Worm (Caenorhabditis elegans) whole organism, young adult: Measurements from ENCODE around the gene popl-1.

Source experiments
- B0019.2 ChIP-seq: fragments of 200-800 bp; sonication (Bioruptor generic); conservative IDR thresholded peaks from 2 replicates; pipeline ENCODE4 v1.3.6; 2022; ENCODE audit warnings: missing genetic modification reagents, missing genetic modification characterization, missing compliant biosample characterization
- B0035.1 ChIP-seq: sonication (generic microtip); optimal IDR thresholded peaks from 2 replicates; lab custom pipeline; 2016; ENCODE audit warnings: missing genetic modification characterization, mild to moderate bottlenecking, missing compliant biosample characterization, missing genotype, missing genetic modification reagents
- B0336.3 ChIP-seq: fragments of 200-800 bp; sonication (Bioruptor generic); IDR thresholded peaks from 2 replicates; pipeline ENCODE4 v1.3.6; 2022; ENCODE audit warnings: missing genetic modification characterization, missing compliant biosample characterization
- C17E4.6 ChIP-seq: fragments of 200-800 bp; sonication (Bioruptor generic); IDR thresholded peaks from 2 replicates; pipeline ENCODE4 v1.3.6; 2022; ENCODE audit warnings: missing genetic modification reagents, missing genetic modification characterization, missing compliant biosample characterization
- D2030.7 ChIP-seq: fragments of 200-800 bp; sonication (Bioruptor generic); IDR thresholded peaks from 2 replicates; pipeline ENCODE4 v1.3.6; 2022; ENCODE audit warnings: missing genetic modification reagents, missing genetic modification characterization, missing compliant biosample characterization
- F39B2.1 ChIP-seq: fragments of 200-800 bp; sonication (Bioruptor generic); IDR thresholded peaks from 2 replicates; pipeline ENCODE4 v1.3.6; 2022; ENCODE audit warnings: missing genetic modification reagents, missing genetic modification characterization, missing compliant biosample characterization
- F49E8.2 ChIP-seq: sonication (generic microtip); optimal IDR thresholded peaks from 3 replicates; lab custom pipeline; 2017; ENCODE audit warnings: missing genetic modification characterization, mild to moderate bottlenecking, missing compliant biosample characterization, antibody characterized with exemption, moderate library complexity; ENCODE audit not compliant: insufficient read depth
- K12H6.12 ChIP-seq: fragments of 200-800 bp; sonication (Bioruptor generic); optimal IDR thresholded peaks from 2 replicates; lab custom pipeline; 2018; ENCODE audit warnings: mild to moderate bottlenecking, missing genetic modification characterization, missing compliant biosample characterization
- Y67H2A.10 ChIP-seq: fragments of 200-800 bp; sonication (Bioruptor generic); conservative IDR thresholded peaks from 2 replicates; pipeline ENCODE4 v1.3.6; 2022; ENCODE audit warnings: missing genetic modification reagents, missing genetic modification characterization, missing compliant biosample characterization
- ZK185.1 ChIP-seq: sonication (generic microtip); optimal IDR thresholded peaks from 2 replicates; lab custom pipeline; 2016; ENCODE audit warnings: mild to moderate bottlenecking, missing genetic modification characterization, missing compliant biosample characterization; ENCODE audit not compliant: poor library complexity, severe bottlenecking
- akir-1 ChIP-seq: fragments of 200-800 bp; sonication (Bioruptor generic); optimal IDR thresholded peaks from 2 replicates; lab custom pipeline; 2018; ENCODE audit warnings: mild to moderate bottlenecking, missing genetic modification characterization, moderate library complexity, missing compliant biosample characterization
- aptf-3 ChIP-seq: fragments of 200-800 bp; sonication (Bioruptor generic); IDR thresholded peaks from 2 replicates; pipeline ENCODE4 v1.3.6; 2022; ENCODE audit warnings: missing genetic modification characterization, missing compliant biosample characterization
- attf-3 ChIP-seq: fragments of 200-800 bp; sonication (Bioruptor generic); conservative IDR thresholded peaks from 2 replicates; pipeline ENCODE4 v1.3.6; 2022; ENCODE audit warnings: missing genetic modification reagents, missing genetic modification characterization, missing compliant biosample characterization
- attf-5 ChIP-seq: fragments of 200-800 bp; sonication (Bioruptor generic); optimal IDR thresholded peaks from 2 replicates; lab custom pipeline; 2018; ENCODE audit warnings: mild to moderate bottlenecking, missing genetic modification characterization, missing compliant biosample characterization
- bed-1 ChIP-seq: fragments of 200-800 bp; sonication (Bioruptor generic); IDR thresholded peaks from 2 replicates; pipeline ENCODE4 v1.3.6; 2022; ENCODE audit warnings: missing genetic modification reagents, missing genetic modification characterization, missing compliant biosample characterization
- cebp-1 ChIP-seq, 2 experiments: fragments of 200-800 bp in 1 of 2; sonication (Bioruptor generic) in 1 of 2; sonication (generic microtip) in 1 of 2; IDR thresholded peaks in 1 of 2; optimal IDR thresholded peaks in 1 of 2; 2 replicates each; pipeline versions ENCODE4 v1.3.6 to Lab custom; 2017 to 2022; ENCODE audit warnings: missing compliant biosample characterization in 2 of 2, missing genetic modification characterization in 2 of 2, mild to moderate bottlenecking in 1 of 2, missing genetic modification reagents in 1 of 2, moderate library complexity in 1 of 2
- cebp-2 ChIP-seq: fragments of 200-800 bp; sonication (Bioruptor generic); IDR thresholded peaks from 2 replicates; pipeline ENCODE4 v1.3.6; 2022; ENCODE audit warnings: missing genetic modification characterization, missing compliant biosample characterization
- ceh-100 ChIP-seq: fragments of 200-800 bp; sonication (Bioruptor generic); IDR thresholded peaks from 2 replicates; pipeline ENCODE4 v1.3.6; 2022; ENCODE audit warnings: missing genetic modification reagents, missing genetic modification characterization, missing compliant biosample characterization
- ceh-40 ChIP-seq: fragments of 200-800 bp; sonication (Bioruptor generic); IDR thresholded peaks from 2 replicates; pipeline ENCODE4 v1.3.6; 2022; ENCODE audit warnings: missing genetic modification characterization, missing compliant biosample characterization
- ceh-58 ChIP-seq: fragments of 200-800 bp; sonication (Bioruptor generic); IDR thresholded peaks from 2 replicates; pipeline ENCODE4 v1.3.6; 2022; ENCODE audit warnings: missing genetic modification characterization, missing compliant biosample characterization
- dox-1 ChIP-seq: fragments of 200-800 bp; sonication (Bioruptor generic); IDR thresholded peaks from 2 replicates; pipeline ENCODE4 v1.3.6; 2022; ENCODE audit warnings: missing genetic modification reagents, missing genetic modification characterization, missing compliant biosample characterization
- dpl-1 ChIP-seq: fragments of 150-350 bp; optimal IDR thresholded peaks from 2 replicates; lab custom pipeline; 2014; ENCODE audit warnings: missing biosample characterization, missing genetic modification reagents, missing genetic modification characterization
- efl-1 ChIP-seq: fragments of 150-350 bp; optimal IDR thresholded peaks from 2 replicates; lab custom pipeline; 2014; ENCODE audit warnings: missing biosample characterization, missing genetic modification reagents, missing genetic modification characterization
- egl-44 ChIP-seq: fragments of 200-800 bp; sonication (Bioruptor generic); IDR thresholded peaks from 2 replicates; pipeline ENCODE4 v1.3.6; 2022; ENCODE audit warnings: missing genetic modification reagents, missing genetic modification characterization, missing compliant biosample characterization
- ets-4 ChIP-seq: fragments of 200-800 bp; sonication (Bioruptor generic); optimal IDR thresholded peaks from 2 replicates; lab custom pipeline; 2018; ENCODE audit warnings: mild to moderate bottlenecking, missing genetic modification characterization, missing compliant biosample characterization
- hlh-26 ChIP-seq: fragments of 200-800 bp; sonication (Bioruptor generic); conservative IDR thresholded peaks from 2 replicates; pipeline ENCODE4 v1.3.6; 2022; ENCODE audit warnings: missing genetic modification reagents, missing genetic modification characterization, missing compliant biosample characterization
- hmg-20 ChIP-seq: fragments of 200-800 bp; sonication (Bioruptor generic); IDR thresholded peaks from 2 replicates; pipeline ENCODE4 v1.3.6; 2022; ENCODE audit warnings: missing genetic modification reagents, missing genetic modification characterization, missing compliant biosample characterization
- hsf-1 ChIP-seq: fragments of 200-800 bp; sonication (Bioruptor generic); IDR thresholded peaks from 2 replicates; pipeline ENCODE4 v1.3.6; 2022; ENCODE audit warnings: missing genetic modification reagents, missing genetic modification characterization, missing compliant biosample characterization
- let-526 ChIP-seq: fragments of 200-800 bp; sonication (Bioruptor generic); IDR thresholded peaks from 2 replicates; pipeline ENCODE4 v1.3.6; 2022; ENCODE audit warnings: missing genetic modification reagents, missing genetic modification characterization, missing compliant biosample characterization
- lin-35 ChIP-seq, 3 experiments: fragments of 150-350 bp in 2 of 3; sonication (generic microtip) in 1 of 3; optimal IDR thresholded peaks; 2 replicates each; lab custom pipeline; 2014 to 2018; ENCODE audit warnings: missing biosample characterization in 3 of 3, missing genetic modification characterization in 3 of 3, missing genetic modification reagents in 3 of 3
- lin-54 ChIP-seq: fragments of 200-800 bp; sonication (Bioruptor generic); optimal IDR thresholded peaks from 2 replicates; lab custom pipeline; 2018; ENCODE audit warnings: mild to moderate bottlenecking, missing genetic modification characterization, missing compliant biosample characterization
- lir-1 ChIP-seq: fragments of 200-800 bp; sonication (Bioruptor generic); conservative IDR thresholded peaks from 2 replicates; pipeline ENCODE4 v1.3.6; 2022; ENCODE audit warnings: missing genetic modification reagents, missing genetic modification characterization, missing compliant biosample characterization
- madf-3 ChIP-seq: fragments of 200-800 bp; sonication (Bioruptor generic); IDR thresholded peaks from 2 replicates; pipeline ENCODE4 v1.3.6; 2022; ENCODE audit warnings: missing genetic modification reagents, missing genetic modification characterization, missing compliant biosample characterization
- mcd-1 ChIP-seq: fragments of 200-800 bp; sonication (Bioruptor generic); IDR thresholded peaks from 2 replicates; pipeline ENCODE4 v1.3.6; 2022; ENCODE audit warnings: missing genetic modification reagents, missing genetic modification characterization, missing compliant biosample characterization
- nhr-179 ChIP-seq: sonication (generic microtip); optimal IDR thresholded peaks from 2 replicates; lab custom pipeline; 2016; ENCODE audit warnings: mild to moderate bottlenecking, missing genetic modification characterization, missing compliant biosample characterization
- nhr-90 ChIP-seq: sonication (generic microtip); optimal IDR thresholded peaks from 2 replicates; lab custom pipeline; 2016; ENCODE audit warnings: missing genotype, mild to moderate bottlenecking, missing genetic modification characterization, missing compliant biosample characterization
- pha-4 ChIP-seq: fragments of 150-350 bp; sonication (generic microtip); optimal IDR thresholded peaks from 2 replicates; lab custom pipeline; 2014; ENCODE audit warnings: missing biosample characterization, missing genetic modification reagents, missing genetic modification characterization
- rpc-1 ChIP-seq, 2 experiments: fragments of 150-350 bp in 1 of 2; sonication (generic microtip) in 1 of 2; optimal IDR thresholded peaks; 2 replicates each; lab custom pipeline; 2014 to 2018; ENCODE audit warnings: missing biosample characterization in 1 of 2, missing genetic modification characterization in 1 of 2, missing genetic modification reagents in 1 of 2, missing genotype in 1 of 2
- sea-2 ChIP-seq: fragments of 200-800 bp; sonication (Bioruptor generic); IDR thresholded peaks from 2 replicates; pipeline ENCODE4 v1.3.6; 2022; ENCODE audit warnings: missing genetic modification characterization, missing compliant biosample characterization
- snpc-1.1 ChIP-seq: sonication (generic microtip); optimal IDR thresholded peaks from 2 replicates; lab custom pipeline; 2017; ENCODE audit warnings: missing genetic modification characterization, mild to moderate bottlenecking, missing compliant biosample characterization, antibody characterized with exemption, moderate library complexity, missing genotype, missing genetic modification reagents; ENCODE audit not compliant: insufficient read depth
- somi-1 ChIP-seq: fragments of 200-800 bp; sonication (Bioruptor generic); optimal IDR thresholded peaks from 2 replicates; lab custom pipeline; 2018; ENCODE audit warnings: mild to moderate bottlenecking, missing genetic modification characterization, missing compliant biosample characterization
- tbx-9 ChIP-seq: sonication (generic microtip); optimal IDR thresholded peaks from 2 replicates; lab custom pipeline; 2016; ENCODE audit warnings: borderline replicate concordance, missing genetic modification characterization, inconsistent platforms, missing compliant biosample characterization
- tlf-1 ChIP-seq: fragments of 200-800 bp; sonication (Bioruptor generic); optimal IDR thresholded peaks from 2 replicates; lab custom pipeline; 2018; ENCODE audit warnings: mild to moderate bottlenecking, missing genetic modification characterization, missing compliant biosample characterization
- unc-62 ChIP-seq: fragments of 150-350 bp; optimal IDR thresholded peaks from 2 replicates; lab custom pipeline; 2014; ENCODE audit warnings: missing biosample characterization, missing genetic modification reagents, missing genetic modification characterization
- xnd-1 ChIP-seq: sonication (generic microtip); optimal IDR thresholded peaks from 2 replicates; lab custom pipeline; 2016; ENCODE audit warnings: missing genotype, missing genetic modification reagents, missing genetic modification characterization, missing compliant biosample characterization
- ztf-18 ChIP-seq: sonication (generic microtip); optimal IDR thresholded peaks from 2 replicates; lab custom pipeline; 2016; ENCODE audit warnings: missing genotype, mild to moderate bottlenecking, missing genetic modification characterization, missing compliant biosample characterization
- ztf-26 ChIP-seq: sonication (generic microtip); optimal IDR thresholded peaks from 2 replicates; lab custom pipeline; 2017; ENCODE audit warnings: missing genetic modification characterization, missing compliant biosample characterization
- ztf-6 ChIP-seq: fragments of 200-800 bp; sonication (Bioruptor generic); IDR thresholded peaks from 2 replicates; pipeline ENCODE4 v1.3.6; 2022; ENCODE audit warnings: missing genetic modification reagents, missing genetic modification characterization, missing compliant biosample characterization

popl-1 gene

DNA sequence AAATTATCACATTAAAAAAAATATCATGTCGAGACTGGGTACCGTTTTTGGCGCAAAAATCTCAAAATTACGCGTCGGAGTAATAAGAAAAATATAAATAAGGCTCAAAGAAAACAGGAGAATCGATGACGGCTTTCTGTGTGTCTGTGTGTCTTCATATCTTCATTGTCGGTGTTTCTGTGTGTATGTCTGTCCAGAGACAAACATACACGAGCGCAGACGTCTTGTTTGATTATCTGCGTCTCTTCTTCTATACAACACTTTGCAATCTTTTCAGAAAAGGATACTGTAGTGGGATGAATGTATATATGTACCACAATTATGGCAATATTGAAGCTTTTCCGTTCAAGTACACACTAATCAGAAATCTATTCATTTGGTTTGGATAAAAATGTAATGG is 13.6 kb upstream of the popl-1 start, which contains the start of gene C05D11.13 (continued):
- TF ChIP-seq unc-62 (GFP tag; lab: Kevin White, UChicago) (no peak), dpl-1 (GFP tag; lab: Kevin White, UChicago) (no peak), efl-1 (GFP tag; lab: Kevin White, UChicago) (no peak), tlf-1 (GFP tag; lab: Kevin White, UChicago) (no peak), xnd-1 (tag; lab: Kevin White, UChicago) (no peak), ceh-58 (GFP tag; lab: Robert Waterston, UW) (no peak), dox-1 (0 out of 2 replicates have a peak, but pooled peaks have one; percentile 32), hmg-20 (GFP tag; lab: Robert Waterston, UW) (no peak), C17E4.6 (0 out of 2 replicates have a peak, but pooled peaks have one; percentile 19), aptf-3 (GFP tag; lab: Robert Waterston, UW) (no peak), K12H6.12 (peak; percentile 17), nhr-179 (tag; lab: Kevin White, UChicago) (no peak), tbx-9 (tag; lab: Kevin White, UChicago) (no peak), madf-3 (GFP tag; lab: Robert Waterston, UW) (no peak), hlh-26 (GFP tag; lab: Robert Waterston, UW) (no peak), nhr-90 (no peak), B0019.2 (GFP tag; lab: Robert Waterston, UW) (no peak), ets-4 (GFP tag; lab: Kevin White, UChicago) (no peak), cebp-1 (GFP tag; IDR thresholded peaks at IDR 0.05; lab: Robert Waterston, UW) (no peak), cebp-1 (tag; optimal IDR thresholded peaks at IDR 0.05; lab: Kevin White, UChicago) (peak; percentile 31), ceh-100 (GFP tag; lab: Robert Waterston, UW) (no peak), ztf-18 (tag; lab: Kevin White, UChicago) (no peak), bed-1 (no peak), lir-1 (GFP tag; lab: Robert Waterston, UW) (no peak), rpc-1 (optimal IDR thresholded peaks at IDR 0.05; lab: Kevin White, UChicago) (no peak), rpc-1 (tag; optimal IDR thresholded peaks at IDR 0.05; lab: Kevin White, UChicago) (no peak), lin-54 (no peak), mcd-1 (GFP tag; lab: Robert Waterston, UW) (no peak), ztf-6 (GFP tag; lab: Robert Waterston, UW) (no peak), snpc-1.1 (no peak), ZK185.1 (no peak), sea-2 (GFP tag; lab: Robert Waterston, UW) (no peak), let-526 (GFP tag; lab: Robert Waterston, UW) (no peak), akir-1 (GFP tag; lab: Kevin White, UChicago) (no peak), ceh-40 (GFP tag; lab: Robert Waterston, UW) (no peak), attf-5 (GFP tag; lab: Kevin White, UChicago) (peak; percentile 68), somi-1 (no peak), D2030.7 (GFP tag; lab: Robert Waterston, UW) (no peak), hsf-1 (no peak), attf-3 (GFP tag; lab: Robert Waterston, UW) (no peak), egl-44 (GFP tag; lab: Robert Waterston, UW) (no peak), ztf-26 (tag; lab: Kevin White, UChicago) (peak; percentile 37), B0035.1 (tag; lab: Kevin White, UChicago) (no peak), F49E8.2 (no peak), cebp-2 (GFP tag; lab: Robert Waterston, UW) (no peak), pha-4 (tag; lab: Kevin White, UChicago) (no peak), F39B2.1 (GFP tag; lab: Robert Waterston, UW) (no peak), B0336.3 (GFP tag; lab: Robert Waterston, UW) (peak; percentile 24; the same call in 1 of the 2 replicates), Y67H2A.10 (GFP tag; lab: Robert Waterston, UW) (no peak), lin-35 (GFP tag; optimal IDR thresholded peaks at IDR 0.05; lab: Kevin White, UChicago) (peak in 1 of 3 experiments; percentile 38)
